Fruit fly (Drosophila melanogaster): ENCODE measurements around the gene CG2519.

Gene CG2519

DNA sequence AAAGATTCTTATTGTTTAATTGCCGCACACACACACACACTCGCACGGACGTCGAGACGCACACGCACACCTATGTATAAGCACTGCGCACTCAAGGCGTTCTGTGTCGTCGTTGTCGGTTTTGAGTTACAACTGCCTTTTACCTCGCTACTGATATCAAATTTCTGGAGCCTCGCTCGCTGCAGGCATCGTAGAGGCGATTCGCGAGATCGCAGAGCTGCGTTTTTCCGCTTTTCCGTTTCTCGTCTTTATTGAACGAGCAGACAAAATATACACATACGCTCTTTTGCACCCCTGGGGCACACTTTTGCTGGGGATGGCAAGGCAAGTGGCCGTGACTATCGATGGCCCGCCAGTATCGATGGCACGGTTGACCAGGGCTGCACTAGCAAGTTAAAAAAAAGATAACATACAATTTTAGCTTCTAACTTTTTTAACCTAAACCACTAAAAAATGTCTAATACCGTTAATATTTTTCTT lies at the start of gene CG2519 (continued):
- TF ChIP-seq Bdp1 (GFP tag; optimal IDR thresholded peaks at IDR 0.05) (peak; percentile 39), usp (GFP tag; optimal IDR thresholded peaks at IDR 0.05) (no peak), CG1233 (GFP tag; optimal IDR thresholded peaks at IDR 0.05) (no peak), HmgD (GFP tag; optimal IDR thresholded peaks at IDR 0.05) (peak; percentile 78), cg (GFP tag; optimal IDR thresholded peaks at IDR 0.05) (peak; percentile 98), CG42726 (GFP tag; IDR thresholded peaks at IDR 0.05; ENCODE audit: partially characterized antibody) (peak; percentile 94), stwl (tag; optimal IDR thresholded peaks at IDR 0.05) (no peak), CkIIα-i1 (GFP tag; IDR thresholded peaks at IDR 0.05) (no peak), CG17359 (tag; optimal IDR thresholded peaks at IDR 0.05) (peak; percentile 59), Xbp1 (GFP tag; optimal IDR thresholded peaks at IDR 0.05) (peak; percentile 74), slou (GFP tag; optimal IDR thresholded peaks at IDR 0.05) (no peak), toy (GFP tag; IDR thresholded peaks at IDR 0.05) (no peak), bsh (GFP tag; optimal IDR thresholded peaks at IDR 0.05) (no peak), seq (GFP tag; IDR thresholded peaks at IDR 0.05) (peak; percentile 38; the same call in 1 of the 2 replicates), CG34224 (GFP tag; IDR thresholded peaks at IDR 0.05; ENCODE audit: partially characterized antibody) (peak; percentile 81), CG33213 (GFP tag; optimal IDR thresholded peaks at IDR 0.05) (peak; percentile 52), lmd (GFP tag; IDR thresholded peaks at IDR 0.05) (no peak), Usf (GFP tag; optimal IDR thresholded peaks at IDR 0.05) (no peak), Opbp (GFP tag; IDR thresholded peaks at IDR 0.05; ENCODE audit: partially characterized antibody) (peak; percentile 96), CG15269 (tag; optimal IDR thresholded peaks at IDR 0.05) (no peak), CG18476 (GFP tag; optimal IDR thresholded peaks at IDR 0.05) (no peak), CG11695 (GFP tag; IDR thresholded peaks at IDR 0.05) (0 out of 3 replicates have a peak, but pooled peaks have one; percentile 19), Drgx (GFP tag; IDR thresholded peaks at IDR 0.05) (peak; percentile 4; the same call in 1 of the 2 replicates), CG6272 (GFP tag; IDR thresholded peaks at IDR 0.05) (peak; percentile 36; the same call in 1 of the 2 replicates), org-1 (GFP tag; optimal IDR thresholded peaks at IDR 0.05) (peak; percentile 18), CG14050 (GFP tag; IDR thresholded peaks at IDR 0.05) (peak; percentile 14; the same call in 1 of the 3 replicates), CG2199 (GFP tag; IDR thresholded peaks at IDR 0.05) (no peak; the same call in 2 of the 3 replicates), CG30431 (GFP tag; optimal IDR thresholded peaks at IDR 0.05) (no peak), Hsf (GFP tag; optimal IDR thresholded peaks at IDR 0.05) (peak; percentile 63), CG32767 (GFP tag; IDR thresholded peaks at IDR 0.05) (0 out of 2 replicates have a peak, but pooled peaks have one; percentile 14), Deaf1 (tag; optimal IDR thresholded peaks at IDR 0.05) (no peak), CG6765 (GFP tag; optimal IDR thresholded peaks at IDR 0.05) (no peak), CG10959 (GFP tag; IDR thresholded peaks at IDR 0.05) (peak; percentile 34; the same call in 1 of the 2 replicates), nmo (GFP tag; optimal IDR thresholded peaks at IDR 0.05) (no peak), H2.0 (GFP tag; IDR thresholded peaks at IDR 0.05) (peak; percentile 52), CG3838 (GFP tag; optimal IDR thresholded peaks at IDR 0.05) (no peak), CG1792 (GFP tag; optimal IDR thresholded peaks at IDR 0.05) (peak; percentile 52), CG1024 (GFP tag; IDR thresholded peaks at IDR 0.05) (no peak; the same call in 1 of the 2 replicates), crol (GFP tag; IDR thresholded peaks at IDR 0.05) (no peak), pho (GFP tag; optimal IDR thresholded peaks at IDR 0.05) (peak; percentile 77), hth (optimal IDR thresholded peaks at IDR 0.05) (no peak), CG9797 (GFP tag; optimal IDR thresholded peaks at IDR 0.05) (peak; percentile 37), Max (GFP tag; optimal IDR thresholded peaks at IDR 0.05) (peak; percentile 66), tx (GFP tag; optimal IDR thresholded peaks at IDR 0.05) (peak; percentile 22), sob (GFP tag; IDR thresholded peaks at IDR 0.05) (peak; percentile 78), inv (GFP tag; IDR thresholded peaks at IDR 0.05; ENCODE audit: partially characterized antibody) (peak; percentile 91), esg (GFP tag; conservative IDR thresholded peaks at IDR 0.05) (0 out of 2 replicates have a peak, but pooled peaks have one; percentile 18), wdn (GFP tag; IDR thresholded peaks at IDR 0.05) (peak; percentile 77; the same call in 1 of the 2 replicates), eyg (GFP tag; optimal IDR thresholded peaks at IDR 0.05) (peak; percentile 35), CG3281 (GFP tag; optimal IDR thresholded peaks at IDR 0.05) (no peak), kni (GFP tag; optimal IDR thresholded peaks at IDR 0.05) (no peak)

Measured in whole organism, embryonic.